Fruit fly (Drosophila melanogaster): ENCODE measurements around the gene tkv.

DNA sequence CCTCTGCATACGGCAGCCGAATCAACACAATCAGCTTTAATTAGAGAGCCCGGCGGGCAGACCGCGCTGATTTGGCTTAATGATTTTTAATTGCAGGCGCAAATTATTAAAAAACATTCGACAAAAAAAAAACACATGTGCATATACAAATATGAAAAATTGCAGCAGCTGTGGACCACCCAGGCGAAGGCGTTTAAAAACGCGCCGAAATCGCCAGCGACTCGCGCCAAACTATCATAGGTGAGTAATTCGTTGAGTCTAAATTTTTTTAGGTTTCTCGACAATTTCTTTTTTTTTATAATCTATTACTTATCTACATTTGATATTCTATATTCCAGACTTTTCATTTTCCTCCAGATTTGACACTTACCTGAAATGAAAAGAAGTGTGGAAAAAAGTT, 41.9 kb downstream of the tkv start:
- TF ChIP-seq usp (GFP tag; optimal IDR thresholded peaks at IDR 0.05) = no peak
- no peak for TF ChIP-seq CG8478 (optimal IDR thresholded peaks at IDR 0.05)
- no peak for TF ChIP-seq pan (optimal IDR thresholded peaks at IDR 0.05)
